Worm (Caenorhabditis elegans) whole organism, L2 larva: ENCODE measurements around the gene T24B8.3.
A peak's percentile ranks its signal among the peaks of the same experiment; 100 is the strongest.

Experiments
- ama-1 ChIP-seq: fragments of 150-350 bp; optimal IDR thresholded peaks from 2 replicates; lab custom pipeline; 2018; ENCODE audit warnings: inconsistent platforms
- blmp-1 ChIP-seq: sonication (generic microtip); optimal IDR thresholded peaks from 2 replicates; lab custom pipeline; 2017; ENCODE audit warnings: missing genetic modification characterization, mild to moderate bottlenecking, missing compliant biosample characterization, antibody characterized with exemption, moderate library complexity; ENCODE audit not compliant: insufficient read depth
- ceh-16 ChIP-seq: fragments of 150-350 bp; optimal IDR thresholded peaks from 2 replicates; lab custom pipeline; 2014; ENCODE audit warnings: missing biosample characterization, missing genetic modification characterization
- elt-3 ChIP-seq: sonication (generic microtip); optimal IDR thresholded peaks from 2 replicates; lab custom pipeline; 2017; ENCODE audit warnings: missing biosample characterization, missing genetic modification characterization
- fos-1 ChIP-seq: fragments of 150-350 bp; optimal IDR thresholded peaks from 2 replicates; lab custom pipeline; 2014; ENCODE audit warnings: missing biosample characterization, missing genetic modification characterization
- gmeb-1 ChIP-seq: fragments of 150-350 bp; optimal IDR thresholded peaks from 2 replicates; lab custom pipeline; 2014; ENCODE audit warnings: missing biosample characterization, missing genetic modification characterization
- lsy-2 ChIP-seq, 2 experiments: fragments of 150-350 bp in 1 of 2; sonication (generic microtip) in 1 of 2; optimal IDR thresholded peaks; 2 replicates each; lab custom pipeline; 2014 to 2017; ENCODE audit warnings: missing biosample characterization in 2 of 2, missing genetic modification characterization in 2 of 2
- nhr-11 ChIP-seq: fragments of 150-350 bp; optimal IDR thresholded peaks from 2 replicates; lab custom pipeline; 2014; ENCODE audit warnings: missing biosample characterization, missing genetic modification characterization
- nhr-23 ChIP-seq: fragments of 150-350 bp; optimal IDR thresholded peaks from 2 replicates; lab custom pipeline; 2014; ENCODE audit warnings: missing biosample characterization, missing genetic modification reagents, missing genetic modification characterization
- nhr-237 ChIP-seq: fragments of 150-350 bp; optimal IDR thresholded peaks from 2 replicates; lab custom pipeline; 2014; ENCODE audit warnings: missing biosample characterization, missing genetic modification characterization
- nhr-77 ChIP-seq: fragments of 150-350 bp; optimal IDR thresholded peaks from 2 replicates; lab custom pipeline; 2014; ENCODE audit warnings: missing biosample characterization, missing genetic modification characterization
- unc-39 ChIP-seq: fragments of 150-350 bp; optimal IDR thresholded peaks from 2 replicates; lab custom pipeline; 2014; ENCODE audit warnings: missing biosample characterization, missing genetic modification characterization

- TF ChIP-seq unc-39 (tag; lab: Kevin White, UChicago), result no peak
- no peak for TF ChIP-seq ama-1 (lab: Kevin White, UChicago)
- TF ChIP-seq nhr-11 (tag; lab: Kevin White, UChicago), result no peak
- TF ChIP-seq nhr-23 (tag; lab: Kevin White, UChicago), result no peak
- no peak for TF ChIP-seq blmp-1 (tag; lab: Kevin White, UChicago)
- peak; percentile 49 for TF ChIP-seq fos-1
- no peak for TF ChIP-seq ceh-16 (tag; lab: Kevin White, UChicago)
- TF ChIP-seq elt-3 (tag; lab: Kevin White, UChicago), result no peak
- TF ChIP-seq gmeb-1 (tag; lab: Kevin White, UChicago), result peak; percentile 85
- TF ChIP-seq lsy-2 (tag; optimal IDR thresholded peaks at IDR 0.05; lab: Kevin White, UChicago), result peak; percentile 72 to 86
- no peak for TF ChIP-seq nhr-77 (tag; lab: Kevin White, UChicago)
- TF ChIP-seq nhr-237 (tag; lab: Kevin White, UChicago), result no peak
These were observed 38.1 kb upstream of the T24B8.3 start, which contains the start of gene T24H10.1 for ce11 chrII:9099017-9099416.
